Fruit fly (Drosophila melanogaster): Measurements from ENCODE around the gene CG15546.
A peak's percentile ranks its signal among the peaks of the same experiment; 100 is the strongest.

Gene CG15546

DNA sequence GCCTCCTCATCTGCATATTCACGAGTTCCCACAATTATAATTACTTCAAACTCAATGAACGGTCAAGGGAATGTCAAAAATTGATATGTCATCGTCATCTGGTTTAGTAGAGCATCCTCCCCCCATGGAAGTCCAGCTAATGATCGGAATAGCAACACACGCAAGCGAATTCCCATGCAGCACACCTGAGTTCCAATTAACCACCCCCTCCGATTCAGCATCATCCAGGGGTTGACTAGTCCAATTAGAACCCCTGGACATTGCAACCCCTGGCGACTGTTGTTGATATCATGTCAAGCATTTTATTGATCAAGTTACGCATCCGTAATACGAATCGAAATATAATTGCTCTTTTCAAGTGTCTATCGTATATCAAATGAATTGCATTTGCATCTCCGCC, 25.5 kb downstream of the CG15546 start:
- TF ChIP-seq psq (optimal IDR thresholded peaks at IDR 0.05) (no peak), CG8478 (optimal IDR thresholded peaks at IDR 0.05) (no peak), usp (GFP tag; optimal IDR thresholded peaks at IDR 0.05) (no peak), pan (optimal IDR thresholded peaks at IDR 0.05) (no peak), Dll (optimal IDR thresholded peaks at IDR 0.05) (no peak), EcR (GFP tag; optimal IDR thresholded peaks at IDR 0.05) (no peak)

DNA sequence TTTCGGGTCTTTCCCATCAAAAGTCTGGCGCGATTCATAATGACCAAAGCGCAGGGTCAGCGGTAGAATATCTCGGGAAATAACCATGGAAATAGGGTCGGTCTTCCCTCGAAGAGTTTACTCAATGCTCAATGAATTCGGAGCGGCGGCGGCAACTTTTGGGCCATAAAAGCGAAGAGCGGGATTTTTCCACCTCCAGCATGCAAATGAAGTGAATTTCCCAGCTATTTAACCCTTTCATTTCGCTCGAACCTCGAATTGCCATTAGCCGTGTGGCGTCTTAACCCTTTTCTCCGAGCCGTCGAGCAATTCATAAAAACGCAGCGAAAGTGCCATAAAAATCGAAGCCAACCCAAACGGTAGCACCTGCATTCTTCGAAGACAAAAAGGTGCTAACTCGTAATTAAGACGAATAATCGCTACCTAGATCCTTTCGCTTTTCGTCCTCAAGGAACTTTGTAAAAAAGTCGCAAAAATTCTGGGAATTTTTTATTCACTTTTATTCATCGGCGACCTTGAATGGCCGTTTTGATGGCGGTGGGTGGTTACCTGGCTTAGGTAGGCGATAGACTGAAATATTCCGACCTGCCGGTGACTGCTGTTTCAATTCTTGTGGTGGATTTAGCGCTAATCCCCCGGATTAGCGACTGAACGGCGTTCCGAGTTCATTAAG, 26.4 kb downstream of the CG15546 start:
- TF ChIP-seq pan (optimal IDR thresholded peaks at IDR 0.05) (no peak), CG8478 (optimal IDR thresholded peaks at IDR 0.05) (no peak), Dll (optimal IDR thresholded peaks at IDR 0.05) (no peak), EcR (GFP tag; optimal IDR thresholded peaks at IDR 0.05) (no peak), psq (optimal IDR thresholded peaks at IDR 0.05) (no peak)

DNA sequence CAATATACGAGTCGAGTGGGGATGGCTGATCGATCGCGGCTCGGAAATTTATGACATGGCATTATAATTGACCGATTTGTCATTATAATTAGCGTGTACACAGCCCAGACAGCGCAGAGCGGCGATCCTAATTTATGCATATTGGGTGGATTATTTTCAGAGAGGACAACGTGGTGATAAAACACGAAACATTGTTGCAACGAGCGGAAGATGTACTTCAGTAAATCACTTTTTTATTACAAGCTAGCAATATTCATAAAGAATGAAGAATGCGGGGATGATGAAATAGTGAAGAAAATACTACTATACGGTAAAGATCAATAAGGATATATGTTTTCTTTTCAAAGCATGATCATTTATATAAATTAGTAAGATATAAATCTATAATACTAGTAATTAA, 31.6 kb downstream of the CG15546 start:
- no peak for TF ChIP-seq EcR (GFP tag; optimal IDR thresholded peaks at IDR 0.05)
- TF ChIP-seq CG8478 (optimal IDR thresholded peaks at IDR 0.05): no peak
- no peak for TF ChIP-seq Dll (optimal IDR thresholded peaks at IDR 0.05)
- no peak for TF ChIP-seq pan (optimal IDR thresholded peaks at IDR 0.05)
- no peak for TF ChIP-seq usp (GFP tag; optimal IDR thresholded peaks at IDR 0.05)
- TF ChIP-seq psq (optimal IDR thresholded peaks at IDR 0.05): no peak

DNA sequence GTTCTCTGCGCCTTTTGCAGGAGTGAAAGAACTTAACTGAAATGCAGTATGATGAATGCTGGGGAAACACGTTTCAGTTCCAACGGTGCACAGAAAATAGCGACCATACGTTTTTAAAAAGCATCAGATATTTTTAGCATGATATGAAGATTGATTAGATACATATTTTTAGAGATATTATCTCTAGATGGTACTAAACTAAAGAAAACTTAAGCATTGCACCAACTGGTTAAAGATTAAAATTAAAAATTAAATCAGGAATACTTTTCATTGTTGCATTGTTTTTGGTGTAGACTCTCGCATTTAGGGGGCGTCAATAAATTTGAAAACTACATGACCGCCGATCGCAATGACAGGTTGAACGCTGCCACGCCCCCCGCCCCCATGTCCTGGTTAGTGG, 32.3 kb downstream of the CG15546 start:
- TF ChIP-seq Dll (optimal IDR thresholded peaks at IDR 0.05): no peak
- no peak for TF ChIP-seq pan (optimal IDR thresholded peaks at IDR 0.05)
- TF ChIP-seq usp (GFP tag; optimal IDR thresholded peaks at IDR 0.05): no peak
- TF ChIP-seq psq (optimal IDR thresholded peaks at IDR 0.05): no peak
- no peak for TF ChIP-seq CG8478 (optimal IDR thresholded peaks at IDR 0.05)
- TF ChIP-seq EcR (GFP tag; optimal IDR thresholded peaks at IDR 0.05): no peak

DNA sequence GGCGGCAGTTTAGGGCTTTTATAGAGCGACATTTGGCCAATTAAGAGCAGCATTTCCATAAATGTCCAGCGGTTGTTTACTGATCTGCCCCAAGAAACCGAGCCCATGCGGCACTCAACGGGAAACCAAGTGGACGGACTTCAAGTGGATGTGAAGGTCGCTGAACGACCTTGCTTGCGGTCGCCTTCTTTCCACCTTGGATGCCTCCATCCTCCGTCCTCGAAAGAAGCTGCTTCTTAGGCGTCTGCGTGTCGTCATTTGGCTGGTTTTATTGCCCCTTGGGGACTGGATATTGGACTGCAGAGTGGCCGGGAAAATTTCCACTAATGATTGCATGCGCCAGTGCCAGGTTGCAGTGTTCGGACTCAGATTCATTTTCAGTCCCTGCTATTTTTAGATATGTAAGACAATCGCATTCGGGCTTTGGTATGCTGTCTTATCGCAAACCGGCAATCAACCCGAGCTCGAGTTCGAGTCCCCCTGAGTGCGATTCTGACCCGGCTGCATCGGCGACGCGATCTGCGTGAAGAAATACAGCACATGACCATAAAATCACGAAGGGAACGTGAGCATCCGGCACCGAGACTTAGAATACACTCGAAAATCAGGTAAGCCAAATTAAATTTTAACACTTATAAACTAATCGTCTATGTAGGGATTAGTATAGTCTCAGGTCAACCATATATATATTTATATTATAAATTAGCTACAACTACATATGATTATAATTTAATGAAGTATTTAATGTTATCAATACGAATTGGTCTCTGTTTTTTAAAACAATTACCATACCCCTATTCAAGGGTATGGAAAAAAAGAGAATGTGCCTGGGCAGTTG, 33.1 kb downstream of the CG15546 start:
- TF ChIP-seq Dll (optimal IDR thresholded peaks at IDR 0.05) (peak; percentile 24), EcR (GFP tag; optimal IDR thresholded peaks at IDR 0.05) (peak in 1 of 2 experiments; percentile 27), CG8478 (optimal IDR thresholded peaks at IDR 0.05) (no peak)

DNA sequence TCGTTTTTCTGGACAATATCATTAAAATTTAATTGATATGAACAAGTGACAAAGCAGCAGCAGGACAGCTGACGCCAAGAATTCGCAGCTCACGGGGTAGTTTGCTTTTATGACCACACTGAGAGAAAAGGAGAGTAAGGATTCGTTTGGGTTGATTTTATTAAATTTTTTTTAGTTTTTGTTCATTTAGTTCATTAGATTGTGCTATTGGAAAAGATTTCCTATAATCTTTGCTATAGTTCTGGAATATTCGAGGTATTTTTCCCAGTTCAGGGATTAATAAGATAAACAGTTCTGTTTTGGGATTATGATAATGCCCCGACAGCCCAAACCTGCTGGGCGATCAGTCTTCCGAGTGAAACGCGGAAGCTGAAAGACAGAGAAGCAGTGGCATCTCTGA, 33.8 kb downstream of the CG15546 start:
- TF ChIP-seq EcR (GFP tag; optimal IDR thresholded peaks at IDR 0.05) (no peak), pan (optimal IDR thresholded peaks at IDR 0.05) (no peak), Dll (optimal IDR thresholded peaks at IDR 0.05) (no peak), psq (optimal IDR thresholded peaks at IDR 0.05) (no peak), CG8478 (optimal IDR thresholded peaks at IDR 0.05) (no peak), usp (GFP tag; optimal IDR thresholded peaks at IDR 0.05) (no peak)

DNA sequence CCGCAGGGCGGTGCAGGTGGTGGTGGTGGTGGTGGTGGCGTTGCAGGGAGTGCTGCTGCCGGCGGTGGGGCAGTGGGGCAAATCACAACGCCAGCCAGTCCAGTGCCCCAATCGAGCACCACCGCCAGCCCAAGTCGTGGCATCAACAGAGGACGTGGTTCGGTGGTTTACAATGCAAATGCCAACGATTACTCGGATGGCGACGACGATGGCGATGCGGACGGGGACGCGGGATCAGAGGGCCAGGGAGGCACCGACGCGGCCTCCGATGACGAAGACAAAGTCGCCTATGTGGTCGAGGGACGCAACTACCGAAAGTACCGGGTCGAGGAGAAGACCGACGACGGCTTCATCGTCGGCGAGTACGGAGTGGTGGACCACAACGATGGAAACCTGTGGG, 35.2 kb downstream of the CG15546 start:
- TF ChIP-seq Dll (optimal IDR thresholded peaks at IDR 0.05): no peak
- no peak for TF ChIP-seq CG8478 (optimal IDR thresholded peaks at IDR 0.05)
- TF ChIP-seq EcR (GFP tag; optimal IDR thresholded peaks at IDR 0.05): no peak
- no peak for TF ChIP-seq usp (GFP tag; optimal IDR thresholded peaks at IDR 0.05)
- no peak for TF ChIP-seq psq (optimal IDR thresholded peaks at IDR 0.05)
- TF ChIP-seq pan (optimal IDR thresholded peaks at IDR 0.05): no peak

DNA sequence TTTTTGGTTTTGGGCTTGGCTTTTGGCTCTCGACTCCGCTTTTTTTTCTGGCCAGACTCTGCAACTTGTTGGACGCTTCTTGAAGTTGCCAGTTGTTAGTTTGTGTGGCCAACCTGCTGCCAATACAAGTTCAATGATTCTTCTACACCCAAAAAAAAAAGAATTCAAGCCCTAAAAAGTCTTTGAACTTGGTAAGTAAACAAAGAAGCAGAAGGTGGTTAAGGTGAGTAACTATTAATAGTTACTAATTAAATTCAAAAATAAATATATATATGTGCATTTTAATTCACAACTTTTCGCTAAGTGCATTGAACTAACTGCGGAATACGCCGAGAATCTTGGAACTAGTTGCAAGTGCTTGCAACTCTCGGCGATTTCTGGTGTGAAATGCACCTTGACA, 42.9 kb downstream of the CG15546 start:
- no peak for TF ChIP-seq psq (optimal IDR thresholded peaks at IDR 0.05)
- TF ChIP-seq Dll (optimal IDR thresholded peaks at IDR 0.05): no peak

DNA sequence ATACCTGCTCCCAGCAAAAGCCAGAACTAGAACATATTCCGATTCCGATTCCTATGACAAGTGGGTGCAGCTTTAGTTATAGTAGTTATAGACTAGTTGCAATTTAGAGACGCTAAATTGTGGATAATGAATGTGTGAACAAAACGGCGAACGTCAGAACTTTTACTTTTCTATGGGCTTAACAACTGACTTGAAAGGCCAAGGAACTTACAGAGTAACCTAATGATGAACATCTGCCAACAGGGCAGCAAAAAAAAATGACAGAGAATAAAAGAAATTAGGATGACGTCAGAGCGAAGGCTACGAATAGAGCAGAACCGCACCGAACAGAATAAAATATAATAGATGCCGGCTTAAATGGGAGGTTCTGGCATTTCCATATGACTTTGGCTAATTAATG, 43.9 kb downstream of the CG15546 start:
- TF ChIP-seq psq (optimal IDR thresholded peaks at IDR 0.05) (no peak), Dll (optimal IDR thresholded peaks at IDR 0.05) (no peak), pan (optimal IDR thresholded peaks at IDR 0.05) (no peak), usp (GFP tag; optimal IDR thresholded peaks at IDR 0.05) (no peak), CG8478 (optimal IDR thresholded peaks at IDR 0.05) (no peak), EcR (GFP tag; optimal IDR thresholded peaks at IDR 0.05) (no peak)

DNA sequence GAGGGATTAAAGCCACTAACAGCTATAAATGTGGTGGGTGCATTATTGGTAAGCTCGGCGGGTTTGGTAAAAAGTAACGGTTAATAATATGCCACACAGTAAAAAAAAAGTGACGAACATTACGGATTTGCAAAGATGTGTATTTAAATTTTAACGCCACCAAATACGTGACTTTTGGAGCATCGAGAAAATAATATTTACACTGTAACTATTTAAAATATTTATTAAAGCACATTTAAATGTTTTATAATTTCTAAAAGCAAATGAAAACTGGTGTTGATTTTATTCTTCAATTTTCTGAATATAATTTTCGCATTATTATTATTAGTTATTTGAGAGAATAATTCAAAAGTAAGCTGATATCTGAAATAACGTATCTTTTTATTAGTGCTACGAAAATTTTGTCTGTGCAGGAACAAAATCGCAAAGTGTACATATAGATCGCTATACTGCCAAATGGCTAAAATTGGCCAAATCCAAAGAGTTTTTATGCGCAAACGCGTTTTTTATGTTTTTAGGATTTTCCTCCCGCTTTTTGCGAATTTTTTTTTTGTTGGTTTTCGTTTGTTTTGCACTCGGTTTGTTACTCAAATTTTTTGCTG, 47.5 kb downstream of the CG15546 start:
- TF ChIP-seq Dll (optimal IDR thresholded peaks at IDR 0.05) (no peak), usp (GFP tag; optimal IDR thresholded peaks at IDR 0.05) (no peak), CG8478 (optimal IDR thresholded peaks at IDR 0.05) (no peak), EcR (GFP tag; optimal IDR thresholded peaks at IDR 0.05) (no peak), psq (optimal IDR thresholded peaks at IDR 0.05) (no peak), pan (optimal IDR thresholded peaks at IDR 0.05) (no peak)

DNA sequence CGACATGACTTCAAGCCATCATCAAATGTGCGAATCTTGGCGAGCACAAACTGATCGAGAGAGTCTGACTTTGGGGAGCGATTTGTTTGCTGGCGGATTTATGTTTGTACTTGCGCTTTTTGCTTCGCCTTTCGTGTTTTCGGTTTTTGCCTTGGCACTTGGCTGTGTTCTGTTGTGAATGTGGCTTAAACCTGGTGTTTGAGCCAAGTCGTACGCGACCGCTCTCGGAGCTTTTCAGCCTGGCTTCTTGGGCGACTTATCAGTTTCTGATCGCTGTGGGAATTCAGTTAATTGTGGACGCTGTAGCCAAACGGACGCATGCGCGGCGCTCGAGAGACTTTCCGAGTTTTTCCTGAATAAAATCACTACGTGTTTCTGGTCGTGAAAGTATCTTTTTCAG, 48.4 kb downstream of the CG15546 start, which contains the start of gene CG15544:
Gene CG15544 (plus strand): TSS at position 276 of the 400 bp plus-strand sequence.
- TF ChIP-seq usp (GFP tag; optimal IDR thresholded peaks at IDR 0.05) (no peak), CG8478 (optimal IDR thresholded peaks at IDR 0.05) (no peak), Dll (optimal IDR thresholded peaks at IDR 0.05) (no peak), psq (optimal IDR thresholded peaks at IDR 0.05) (no peak), EcR (GFP tag; optimal IDR thresholded peaks at IDR 0.05) (no peak)
